Worm (Caenorhabditis elegans) whole organism, young adult: ENCODE results near the gene flp-15.

Experiments used
- C06A6.2 ChIP-seq: fragments of 200-800 bp; sonication (Bioruptor generic); conservative IDR thresholded peaks from 2 replicates; pipeline ENCODE4 v1.3.6; 2022; ENCODE audit warnings: missing genetic modification characterization, missing compliant biosample characterization
- D2030.7 ChIP-seq: fragments of 200-800 bp; sonication (Bioruptor generic); IDR thresholded peaks from 2 replicates; pipeline ENCODE4 v1.3.6; 2022; ENCODE audit warnings: missing genetic modification reagents, missing genetic modification characterization, missing compliant biosample characterization
- F10E7.11 ChIP-seq: sonication (generic microtip); optimal IDR thresholded peaks from 2 replicates; lab custom pipeline; 2017; ENCODE audit warnings: mild to moderate bottlenecking, missing genetic modification characterization, moderate library complexity, missing compliant biosample characterization
- F55B11.4 ChIP-seq: sonication (generic microtip); optimal IDR thresholded peaks from 2 replicates; lab custom pipeline; 2016; ENCODE audit warnings: missing compliant biosample characterization, missing genetic modification characterization, borderline replicate concordance; ENCODE audit not compliant: insufficient read depth
- Y53G8AR.9 ChIP-seq: fragments of 200-800 bp; sonication (Bioruptor generic); conservative IDR thresholded peaks from 2 replicates; pipeline ENCODE4 v1.3.6; 2022; ENCODE audit warnings: missing genetic modification reagents, missing genetic modification characterization, missing compliant biosample characterization
- ama-1 ChIP-seq, 3 experiments: fragments of 150-350 bp in 1 of 3; sonication (generic microtip) in 2 of 3; optimal IDR thresholded peaks; 2 replicates each; lab custom pipeline; 2014 to 2018; ENCODE audit warnings: missing biosample characterization in 2 of 3, missing genetic modification characterization in 2 of 3, missing genetic modification reagents in 2 of 3
- aptf-3 ChIP-seq: fragments of 200-800 bp; sonication (Bioruptor generic); IDR thresholded peaks from 2 replicates; pipeline ENCODE4 v1.3.6; 2022; ENCODE audit warnings: missing genetic modification characterization, missing compliant biosample characterization
- athp-1 ChIP-seq: sonication (generic microtip); optimal IDR thresholded peaks from 2 replicates; lab custom pipeline; 2017; ENCODE audit warnings: mild to moderate bottlenecking, missing genetic modification characterization, missing compliant biosample characterization
- attf-6 ChIP-seq: fragments of 200-800 bp; sonication (Bioruptor generic); IDR thresholded peaks from 2 replicates; pipeline ENCODE4 v1.3.6; 2022; ENCODE audit warnings: missing genetic modification reagents, missing genetic modification characterization, missing compliant biosample characterization
- cebp-1 ChIP-seq, 2 experiments: fragments of 200-800 bp in 1 of 2; sonication (Bioruptor generic) in 1 of 2; sonication (generic microtip) in 1 of 2; IDR thresholded peaks in 1 of 2; optimal IDR thresholded peaks in 1 of 2; 2 replicates each; pipeline versions ENCODE4 v1.3.6 to Lab custom; 2017 to 2022; ENCODE audit warnings: missing compliant biosample characterization in 2 of 2, missing genetic modification characterization in 2 of 2, mild to moderate bottlenecking in 1 of 2, missing genetic modification reagents in 1 of 2, moderate library complexity in 1 of 2
- cebp-2 ChIP-seq: fragments of 200-800 bp; sonication (Bioruptor generic); IDR thresholded peaks from 2 replicates; pipeline ENCODE4 v1.3.6; 2022; ENCODE audit warnings: missing genetic modification characterization, missing compliant biosample characterization
- ceh-58 ChIP-seq: fragments of 200-800 bp; sonication (Bioruptor generic); IDR thresholded peaks from 2 replicates; pipeline ENCODE4 v1.3.6; 2022; ENCODE audit warnings: missing genetic modification characterization, missing compliant biosample characterization
- dpff-1 ChIP-seq: sonication (generic microtip); optimal IDR thresholded peaks from 2 replicates; lab custom pipeline; 2017; ENCODE audit warnings: mild to moderate bottlenecking, missing genetic modification characterization, missing compliant biosample characterization
- fkh-3 ChIP-seq: sonication (generic microtip); optimal IDR thresholded peaks from 2 replicates; lab custom pipeline; 2016; ENCODE audit warnings: mild to moderate bottlenecking, missing genetic modification characterization, missing compliant biosample characterization
- hmg-1.2 ChIP-seq: fragments of 200-800 bp; sonication (Bioruptor generic); IDR thresholded peaks from 2 replicates; pipeline ENCODE4 v1.3.6; 2022; ENCODE audit warnings: missing genetic modification reagents, missing genetic modification characterization, missing compliant biosample characterization
- hmg-20 ChIP-seq: fragments of 200-800 bp; sonication (Bioruptor generic); IDR thresholded peaks from 2 replicates; pipeline ENCODE4 v1.3.6; 2022; ENCODE audit warnings: missing genetic modification reagents, missing genetic modification characterization, missing compliant biosample characterization
- hrde-1 ChIP-seq: sonication (generic microtip); optimal IDR thresholded peaks from 2 replicates; lab custom pipeline; 2016; ENCODE audit warnings: missing genetic modification characterization, mild to moderate bottlenecking, missing compliant biosample characterization, moderate library complexity, missing genotype, missing genetic modification reagents, borderline replicate concordance
- hsf-1 ChIP-seq: fragments of 200-800 bp; sonication (Bioruptor generic); IDR thresholded peaks from 2 replicates; pipeline ENCODE4 v1.3.6; 2022; ENCODE audit warnings: missing genetic modification reagents, missing genetic modification characterization, missing compliant biosample characterization
- let-526 ChIP-seq: fragments of 200-800 bp; sonication (Bioruptor generic); IDR thresholded peaks from 2 replicates; pipeline ENCODE4 v1.3.6; 2022; ENCODE audit warnings: missing genetic modification reagents, missing genetic modification characterization, missing compliant biosample characterization
- madf-10 ChIP-seq: sonication (generic microtip); optimal IDR thresholded peaks from 2 replicates; lab custom pipeline; 2016; ENCODE audit warnings: mild to moderate bottlenecking, missing genetic modification characterization, missing compliant biosample characterization
- mxl-1 ChIP-seq: sonication (generic microtip); optimal IDR thresholded peaks from 2 replicates; lab custom pipeline; 2016; ENCODE audit warnings: missing genetic modification characterization, missing compliant biosample characterization
- nfya-1 ChIP-seq: sonication (generic microtip); optimal IDR thresholded peaks from 2 replicates; lab custom pipeline; 2017; ENCODE audit warnings: antibody characterized with exemption, missing compliant biosample characterization, missing genetic modification characterization, borderline replicate concordance; ENCODE audit not compliant: insufficient read depth
- nfyb-1 ChIP-seq: fragments of 200-800 bp; sonication (Bioruptor generic); IDR thresholded peaks from 2 replicates; pipeline ENCODE4 v1.3.6; 2022; ENCODE audit warnings: missing genetic modification reagents, missing genetic modification characterization, missing compliant biosample characterization
- nhr-90 ChIP-seq: sonication (generic microtip); optimal IDR thresholded peaks from 2 replicates; lab custom pipeline; 2016; ENCODE audit warnings: missing genotype, mild to moderate bottlenecking, missing genetic modification characterization, missing compliant biosample characterization
- rec-8 ChIP-seq, 2 experiments: sonication (generic microtip); optimal IDR thresholded peaks; 2 replicates each; lab custom pipeline; 2016; ENCODE audit warnings: mild to moderate bottlenecking in 2 of 2, missing genetic modification characterization in 2 of 2, missing genetic modification reagents in 2 of 2, missing genotype in 2 of 2, missing biosample characterization in 1 of 2, missing compliant biosample characterization in 1 of 2, moderate library complexity in 1 of 2
- repo-1 ChIP-seq: sonication (generic microtip); optimal IDR thresholded peaks from 2 replicates; lab custom pipeline; 2017; ENCODE audit warnings: mild to moderate bottlenecking, missing genetic modification characterization, missing compliant biosample characterization
- sea-2 ChIP-seq: fragments of 200-800 bp; sonication (Bioruptor generic); IDR thresholded peaks from 2 replicates; pipeline ENCODE4 v1.3.6; 2022; ENCODE audit warnings: missing genetic modification characterization, missing compliant biosample characterization
- snpc-3.4 ChIP-seq: sonication (generic microtip); optimal IDR thresholded peaks from 2 replicates; lab custom pipeline; 2017; ENCODE audit warnings: missing genetic modification characterization, mild to moderate bottlenecking, missing compliant biosample characterization, antibody characterized with exemption, moderate library complexity, missing genotype, missing genetic modification reagents
- tbp1 ChIP-seq: fragments of 200-800 bp; sonication (Bioruptor generic); optimal IDR thresholded peaks from 2 replicates; lab custom pipeline; 2018; ENCODE audit warnings: mild to moderate bottlenecking, missing genetic modification characterization, missing compliant biosample characterization
- tlf-1 ChIP-seq: fragments of 200-800 bp; sonication (Bioruptor generic); optimal IDR thresholded peaks from 2 replicates; lab custom pipeline; 2018; ENCODE audit warnings: mild to moderate bottlenecking, missing genetic modification characterization, missing compliant biosample characterization
- unc-62 ChIP-seq: fragments of 150-350 bp; optimal IDR thresholded peaks from 2 replicates; lab custom pipeline; 2014; ENCODE audit warnings: missing biosample characterization, missing genetic modification reagents, missing genetic modification characterization
- ztf-3 ChIP-seq: fragments of 200-800 bp; sonication (Bioruptor generic); optimal IDR thresholded peaks from 2 replicates; lab custom pipeline; 2018; ENCODE audit warnings: mild to moderate bottlenecking, missing genetic modification characterization, missing compliant biosample characterization

Gene flp-15

ce11 chrIII:13625650-13626430 lies 41.8 kb downstream of the flp-15 start (continued):
- TF ChIP-seq fkh-3 (tag; lab: Kevin White, UChicago) (no peak), cebp-2 (GFP tag; lab: Robert Waterston, UW) (no peak), tlf-1 (GFP tag; lab: Kevin White, UChicago) (peak; percentile 50), nfya-1 (tag; lab: Kevin White, UChicago) (no peak), ama-1 (optimal IDR thresholded peaks at IDR 0.05; lab: Kevin White, UChicago) (no peak), ama-1 (GFP tag; optimal IDR thresholded peaks at IDR 0.05; lab: Kevin White, UChicago) (peak in 1 of 2 experiments; percentile 52), dpff-1 (tag; lab: Kevin White, UChicago) (no peak), ztf-3 (GFP tag; lab: Kevin White, UChicago) (no peak), nfyb-1 (GFP tag; lab: Robert Waterston, UW) (peak; percentile 64; the same call in 1 of the 2 replicates), F55B11.4 (tag; lab: Kevin White, UChicago) (no peak), hrde-1 (peak; percentile 28), let-526 (GFP tag; lab: Robert Waterston, UW) (no peak), nhr-90 (tag; lab: Kevin White, UChicago) (peak; percentile 60), rec-8 (tag; optimal IDR thresholded peaks at IDR 0.05; lab: Kevin White, UChicago) (no peak)

- TF ChIP-seq cebp-1 (GFP tag; IDR thresholded peaks at IDR 0.05; lab: Robert Waterston, UW) = no peak
- TF ChIP-seq cebp-1 (tag; optimal IDR thresholded peaks at IDR 0.05; lab: Kevin White, UChicago) = peak; percentile 14
- 0 out of 2 replicates have a peak, but pooled peaks have one; percentile 30 for TF ChIP-seq D2030.7 (GFP tag; lab: Robert Waterston, UW)
- no peak for TF ChIP-seq athp-1 (tag; lab: Kevin White, UChicago)
- no peak for TF ChIP-seq nhr-90 (tag; lab: Kevin White, UChicago)
- TF ChIP-seq aptf-3 (GFP tag; lab: Robert Waterston, UW) = 0 out of 2 replicates have a peak, but pooled peaks have one; percentile 12
- 0 out of 2 replicates have a peak, but pooled peaks have one; percentile 21 for TF ChIP-seq attf-6
- 0 out of 2 replicates have a peak, but pooled peaks have one; percentile 39 for TF ChIP-seq ceh-58 (GFP tag; lab: Robert Waterston, UW)
- TF ChIP-seq unc-62 (GFP tag; lab: Kevin White, UChicago) = no peak
- TF ChIP-seq F10E7.11 (tag; lab: Kevin White, UChicago) = peak; percentile 18
- TF ChIP-seq snpc-3.4 = peak; percentile 2
- 0 out of 2 replicates have a peak, but pooled peaks have one; percentile 27 for TF ChIP-seq hsf-1 (GFP tag; lab: Robert Waterston, UW)
- no peak for TF ChIP-seq sea-2 (GFP tag; lab: Robert Waterston, UW)
- TF ChIP-seq Y53G8AR.9 (GFP tag; lab: Robert Waterston, UW) = peak; percentile 58; the same call in 1 of the 2 replicates
- TF ChIP-seq repo-1 (tag; lab: Kevin White, UChicago) = peak; percentile 71
- peak; percentile 6; the same call in 1 of the 2 replicates for TF ChIP-seq hmg-1.2 (GFP tag; lab: Robert Waterston, UW)
Observed at ce11 chrIII:13624226-13624625, 43.4 kb downstream of the flp-15 start, which contains the start of gene taf-9. TSS of gene taf-9 (plus strand) at chrIII:13624276.

ce11 chrIII:13623014-13623413 lies 44.6 kb downstream of the flp-15 start, which contains the start of gene mlc-5:
TSS of gene mlc-5 (plus strand) at chrIII:13623314.
- no peak for TF ChIP-seq aptf-3 (GFP tag; lab: Robert Waterston, UW)
- TF ChIP-seq madf-10 (tag; lab: Kevin White, UChicago) = no peak
- TF ChIP-seq tbp1 = no peak
- TF ChIP-seq C06A6.2 (GFP tag; lab: Robert Waterston, UW) = no peak
- TF ChIP-seq hmg-20 (GFP tag; lab: Robert Waterston, UW) = no peak
- no peak for TF ChIP-seq mxl-1 (tag; lab: Kevin White, UChicago)
